Worm (Caenorhabditis elegans): Measurements from ENCODE around the gene pho-11.

pho-11 gene

DNA sequence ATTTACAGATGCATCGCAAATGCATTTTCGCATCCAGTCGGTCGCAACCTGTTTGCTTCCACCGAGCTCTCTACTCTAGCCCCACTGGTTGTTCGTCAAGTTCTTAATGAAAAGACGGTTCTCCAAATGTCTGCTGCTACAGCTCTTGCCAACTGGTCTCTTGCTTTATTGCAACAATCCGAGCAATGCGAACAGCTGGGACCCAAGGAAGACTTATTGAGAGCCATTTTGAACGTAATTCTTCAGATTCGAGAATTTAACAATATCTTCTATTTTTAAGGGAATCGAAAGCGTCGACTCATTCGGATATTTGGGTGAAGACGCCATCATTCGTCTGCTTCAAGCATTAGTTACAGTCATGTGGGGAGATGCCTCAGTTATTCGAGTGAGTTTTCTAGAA, 11.6 kb downstream of the pho-11 start:
- TF ChIP-seq blmp-1 (tag; optimal IDR thresholded peaks at IDR 0.05; ENCODE audit: insufficient read depth) (no peak), nhr-10 (tag; optimal IDR thresholded peaks at IDR 0.05) (no peak), fos-1 (tag; optimal IDR thresholded peaks at IDR 0.05) (no peak), mab-5 (tag; optimal IDR thresholded peaks at IDR 0.05) (no peak), ama-1 (optimal IDR thresholded peaks at IDR 0.05) (no peak), elt-3 (tag; optimal IDR thresholded peaks at IDR 0.05) (no peak), mbf-1 (tag; optimal IDR thresholded peaks at IDR 0.05) (no peak)

DNA sequence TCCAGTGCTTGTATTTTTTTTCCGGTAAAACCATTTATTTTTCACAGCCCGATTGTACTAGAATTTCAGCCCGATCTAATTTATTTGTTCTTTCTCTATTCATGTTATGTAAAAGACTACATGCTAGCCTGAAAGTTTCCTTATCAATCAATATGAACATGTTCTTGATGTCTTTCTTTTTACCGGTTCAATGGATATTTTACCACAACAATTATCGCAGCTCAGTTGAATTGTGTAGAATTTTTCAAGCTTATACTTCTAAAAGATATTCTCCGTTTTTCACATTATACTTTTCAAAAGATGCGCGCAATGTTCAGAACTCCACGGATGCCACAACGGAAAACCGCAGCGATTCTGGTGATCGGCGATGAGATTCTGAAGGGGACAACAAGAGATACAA, 12.2 kb downstream of the pho-11 start, which contains the start of gene flad-1:
TSS of gene flad-1 (plus strand) at position 301 of the 400 bp plus-strand sequence.
- TF ChIP-seq ama-1 (optimal IDR thresholded peaks at IDR 0.05) (no peak), sma-3 (GFP tag; optimal IDR thresholded peaks at IDR 0.05) (no peak), sem-4 (tag; optimal IDR thresholded peaks at IDR 0.05) (no peak), lin-13 (GFP tag; optimal IDR thresholded peaks at IDR 0.05) (no peak), egl-27 (tag; optimal IDR thresholded peaks at IDR 0.05) (no peak), nhr-10 (tag; optimal IDR thresholded peaks at IDR 0.05) (no peak), nhr-23 (tag; optimal IDR thresholded peaks at IDR 0.05) (no peak), unc-39 (tag; optimal IDR thresholded peaks at IDR 0.05) (no peak), lin-39 (tag; optimal IDR thresholded peaks at IDR 0.05) (no peak), nhr-77 (tag; optimal IDR thresholded peaks at IDR 0.05) (no peak), alr-1 (tag; optimal IDR thresholded peaks at IDR 0.05) (no peak), nhr-237 (tag; optimal IDR thresholded peaks at IDR 0.05) (no peak), lin-11 (tag; optimal IDR thresholded peaks at IDR 0.05) (no peak), ztf-1 (GFP tag; conservative IDR thresholded peaks at IDR 0.05) (no peak), nhr-129 (tag; optimal IDR thresholded peaks at IDR 0.05) (no peak), snpc-4 (tag; optimal IDR thresholded peaks at IDR 0.05) (no peak), mbf-1 (tag; optimal IDR thresholded peaks at IDR 0.05) (no peak), lsy-2 (tag; optimal IDR thresholded peaks at IDR 0.05) (no peak), gmeb-1 (tag; optimal IDR thresholded peaks at IDR 0.05) (no peak)

DNA sequence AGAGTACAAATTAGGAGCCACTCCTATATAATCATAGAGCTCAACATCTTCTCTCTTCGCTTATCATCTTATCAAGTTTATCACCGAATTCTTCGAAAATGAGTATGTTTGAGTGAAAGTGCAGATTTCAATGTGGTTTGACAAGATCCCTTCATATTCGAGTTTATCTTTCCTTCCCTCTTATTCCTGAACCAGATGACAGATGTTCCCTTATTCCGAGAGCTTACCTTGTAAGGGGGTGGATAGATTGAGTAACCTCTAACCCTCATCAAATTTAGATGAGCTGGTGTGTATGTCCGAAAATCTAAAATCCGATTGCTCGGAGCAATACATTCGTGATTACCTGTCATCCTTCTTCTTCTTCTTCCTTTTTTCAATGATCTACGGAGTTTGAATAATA, 17.0 kb downstream of the pho-11 start:
- TF ChIP-seq nhr-11 (tag; optimal IDR thresholded peaks at IDR 0.05) (no peak), fos-1 (tag; optimal IDR thresholded peaks at IDR 0.05) (no peak)

DNA sequence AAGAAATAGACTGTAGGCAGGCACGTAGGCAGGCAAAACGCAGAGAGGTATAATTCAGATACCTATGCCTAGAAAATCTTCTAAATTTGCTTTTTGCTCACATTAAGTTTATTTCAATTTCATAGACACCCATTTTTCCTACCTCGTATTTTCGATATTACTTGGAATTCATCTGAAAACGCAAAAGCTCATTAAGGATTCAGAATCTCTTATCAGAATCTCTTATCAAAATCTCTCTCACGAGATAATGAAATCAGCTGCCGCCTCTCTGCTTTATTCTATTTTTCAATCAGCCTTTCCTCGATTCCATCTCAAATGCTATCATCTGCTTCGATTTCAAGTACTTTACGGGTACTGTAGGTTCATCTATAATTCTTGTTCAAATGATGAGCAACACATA, 20.2 kb downstream of the pho-11 start:
- TF ChIP-seq egl-27 (tag; optimal IDR thresholded peaks at IDR 0.05) (no peak), zag-1 (tag; optimal IDR thresholded peaks at IDR 0.05) (no peak), nhr-10 (tag; optimal IDR thresholded peaks at IDR 0.05) (no peak), lin-13 (GFP tag; optimal IDR thresholded peaks at IDR 0.05) (no peak), mab-5 (tag; optimal IDR thresholded peaks at IDR 0.05) (no peak), ama-1 (optimal IDR thresholded peaks at IDR 0.05) (no peak), R02D3.7 (tag; optimal IDR thresholded peaks at IDR 0.05) (no peak), crh-2 (tag; optimal IDR thresholded peaks at IDR 0.05) (no peak), C34F6.9 (tag; optimal IDR thresholded peaks at IDR 0.05) (no peak), unc-62 (GFP tag; optimal IDR thresholded peaks at IDR 0.05) (no peak), ZK546.5 (tag; optimal IDR thresholded peaks at IDR 0.05) (no peak), nhr-6 (tag; optimal IDR thresholded peaks at IDR 0.05) (no peak), nhr-11 (tag; optimal IDR thresholded peaks at IDR 0.05) (no peak)

DNA sequence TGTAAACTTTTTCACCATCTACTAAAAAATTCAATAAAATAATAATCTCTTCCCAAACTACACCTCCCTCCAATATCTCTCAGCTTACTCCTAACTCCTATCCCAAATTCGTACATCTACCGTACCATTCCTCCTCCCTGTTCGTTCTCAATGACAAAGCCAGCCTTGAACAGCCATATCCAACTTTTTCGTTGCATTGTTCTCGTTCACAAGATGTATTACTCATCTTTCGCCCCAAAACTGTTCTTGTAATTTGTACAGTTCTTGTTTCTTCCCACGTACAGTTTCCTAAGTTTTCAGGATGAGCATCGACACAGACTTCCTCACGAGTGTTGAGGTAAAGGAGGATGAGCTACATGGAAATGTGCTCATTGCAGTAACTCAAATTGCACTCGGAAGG, 23.2 kb downstream of the pho-11 start, which contains the start of gene egl-43:
TSS of gene egl-43 (plus strand) at position 301 of the 400 bp plus-strand sequence.
- TF ChIP-seq nhr-21 (tag; optimal IDR thresholded peaks at IDR 0.05) = no peak
- no peak for TF ChIP-seq nhr-77 (tag; optimal IDR thresholded peaks at IDR 0.05)
- no peak for TF ChIP-seq skn-1 (tag; optimal IDR thresholded peaks at IDR 0.05)
- no peak for TF ChIP-seq nhr-25 (tag; optimal IDR thresholded peaks at IDR 0.05)
- no peak for TF ChIP-seq ztf-1 (GFP tag; conservative IDR thresholded peaks at IDR 0.05)

DNA sequence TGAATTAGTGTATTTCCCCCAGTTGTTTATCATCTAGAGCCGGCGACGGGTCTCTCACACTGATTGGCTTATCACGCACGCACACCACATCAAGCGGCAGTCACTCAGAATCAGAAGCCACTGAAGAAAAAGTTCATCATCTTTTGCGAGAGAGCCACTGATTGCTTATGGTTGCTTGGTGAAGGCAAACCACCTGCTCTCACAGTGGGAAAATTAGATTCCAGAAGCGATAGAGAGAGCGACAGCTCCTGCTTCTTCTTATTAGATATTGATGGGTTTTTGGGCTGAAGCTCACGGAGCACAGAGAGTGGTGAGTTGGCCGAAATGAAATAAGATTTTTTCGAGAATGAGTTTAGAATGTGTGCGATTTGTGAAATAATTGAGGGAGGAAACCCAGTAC, 24.5 kb downstream of the pho-11 start:
- no peak for TF ChIP-seq ZK546.5 (tag; optimal IDR thresholded peaks at IDR 0.05)
- TF ChIP-seq lin-11 (tag; optimal IDR thresholded peaks at IDR 0.05) = peak; percentile 10

All from whole organism, L2 larva.